Fruit fly (Drosophila melanogaster) whole organism, embryonic: ENCODE measurements around the gene Snx17.
A peak's percentile ranks its signal among the peaks of the same experiment; 100 is the strongest.

ENCODE experiments used
- Bdp1 ChIP-seq: fragments of 200-800 bp; sonication (Bioruptor generic); optimal IDR thresholded peaks from 3 replicates; lab custom pipeline; 2016; ENCODE audit warnings: missing biosample characterization, missing genetic modification characterization
- C15 ChIP-seq: fragments of 200-800 bp; sonication (Bioruptor generic); IDR thresholded peaks from 3 replicates; pipeline ENCODE4 v1.3.6; 2022; ENCODE audit warnings: missing biosample characterization, missing genetic modification characterization
- CG12659 ChIP-seq: fragments of 200-800 bp; sonication (Bioruptor generic); optimal IDR thresholded peaks from 3 replicates; lab custom pipeline; 2017; ENCODE audit warnings: mild to moderate bottlenecking, missing biosample characterization, missing genetic modification reagents, missing genetic modification characterization
- CG14710 ChIP-seq: fragments of 200-800 bp; sonication (Bioruptor generic); optimal IDR thresholded peaks from 3 replicates; lab custom pipeline; 2019; ENCODE audit warnings: missing biosample characterization, mild to moderate bottlenecking, missing genetic modification characterization, moderate library complexity
- CG1602 ChIP-seq: fragments of 200-800 bp; sonication (Bioruptor generic); optimal IDR thresholded peaks from 3 replicates; lab custom pipeline; 2016; ENCODE audit warnings: missing biosample characterization, missing genetic modification characterization
- CG18011 ChIP-seq: fragments of 200-800 bp; sonication (Bioruptor generic); optimal IDR thresholded peaks from 2 replicates; lab custom pipeline; 2017; ENCODE audit warnings: missing biosample characterization, missing genetic modification characterization, mild to moderate bottlenecking, moderate library complexity, missing genotype
- CG2889 ChIP-seq: fragments of 200-800 bp; sonication (Bioruptor generic); IDR thresholded peaks from 3 replicates; pipeline ENCODE4 v1.3.6; 2022; ENCODE audit warnings: missing biosample characterization, missing genetic modification characterization
- CG30431 ChIP-seq: fragments of 200-800 bp; sonication (Bioruptor generic); optimal IDR thresholded peaks from 2 replicates; lab custom pipeline; 2017; ENCODE audit warnings: missing biosample characterization, missing genetic modification characterization
- CG3163 ChIP-seq: fragments of 200-800 bp; sonication (Bioruptor generic); optimal IDR thresholded peaks from 3 replicates; lab custom pipeline; 2016; ENCODE audit warnings: missing biosample characterization, missing genetic modification characterization
- CG4282 ChIP-seq: fragments of 200-800 bp; sonication (Bioruptor generic); optimal IDR thresholded peaks from 2 replicates; lab custom pipeline; 2016; ENCODE audit warnings: missing biosample characterization, missing genetic modification characterization
- CG4404 ChIP-seq: fragments of 200-800 bp; sonication (Bioruptor generic); IDR thresholded peaks from 2 replicates; pipeline ENCODE4 v1.3.6; 2022; ENCODE audit warnings: missing biosample characterization, missing genetic modification characterization
- CG4424 ChIP-seq: fragments of 200-800 bp; sonication (Bioruptor generic); optimal IDR thresholded peaks from 3 replicates; lab custom pipeline; 2016; ENCODE audit warnings: missing biosample characterization, missing genetic modification characterization
- CG6175 ChIP-seq: fragments of 200-800 bp; sonication (Bioruptor generic); IDR thresholded peaks from 3 replicates; pipeline ENCODE4 v1.3.6; 2022; ENCODE audit warnings: missing biosample characterization, missing genetic modification characterization
- CG6254 ChIP-seq: fragments of 200-800 bp; sonication (Bioruptor generic); optimal IDR thresholded peaks from 3 replicates; lab custom pipeline; 2017; ENCODE audit warnings: mild to moderate bottlenecking, missing biosample characterization, missing genetic modification reagents, missing genetic modification characterization
- CG6813 ChIP-seq: fragments of 200-800 bp; sonication (Bioruptor generic); optimal IDR thresholded peaks from 2 replicates; lab custom pipeline; 2017; ENCODE audit warnings: missing biosample characterization, missing genetic modification characterization, mild to moderate bottlenecking, moderate library complexity, missing genetic modification reagents
- CG7928 ChIP-seq: fragments of 200-800 bp; sonication (Bioruptor generic); optimal IDR thresholded peaks from 2 replicates; lab custom pipeline; 2017; ENCODE audit warnings: missing biosample characterization, mild to moderate bottlenecking, missing genetic modification characterization
- CG7987 ChIP-seq: fragments of 200-800 bp; sonication (Bioruptor generic); optimal IDR thresholded peaks from 2 replicates; lab custom pipeline; 2018; ENCODE audit warnings: missing biosample characterization, mild to moderate bottlenecking, missing genetic modification characterization, moderate library complexity
- CG8089 ChIP-seq: fragments of 200-800 bp; sonication (Bioruptor generic); optimal IDR thresholded peaks from 3 replicates; lab custom pipeline; 2016; ENCODE audit warnings: missing biosample characterization, missing genetic modification characterization
- CG8281 ChIP-seq: fragments of 200-800 bp; sonication (Bioruptor generic); optimal IDR thresholded peaks from 2 replicates; lab custom pipeline; 2018; ENCODE audit warnings: missing biosample characterization, mild to moderate bottlenecking, missing genetic modification characterization, moderate library complexity
- CG9797 ChIP-seq: fragments of 200-800 bp; sonication (Bioruptor generic); optimal IDR thresholded peaks from 3 replicates; lab custom pipeline; 2018; ENCODE audit warnings: missing biosample characterization, mild to moderate bottlenecking, missing genetic modification characterization
- CoRest ChIP-seq: fragments of 200-800 bp; sonication (Bioruptor generic); optimal IDR thresholded peaks from 3 replicates; lab custom pipeline; 2018; ENCODE audit warnings: missing biosample characterization, mild to moderate bottlenecking, missing genetic modification characterization, moderate library complexity
- Dek ChIP-seq: fragments of 200-800 bp; sonication (Bioruptor generic); optimal IDR thresholded peaks from 3 replicates; lab custom pipeline; 2019; ENCODE audit warnings: missing biosample characterization, mild to moderate bottlenecking, missing genetic modification characterization, moderate library complexity
- Dip3 ChIP-seq: fragments of 200-800 bp; sonication (Bioruptor generic); optimal IDR thresholded peaks from 3 replicates; lab custom pipeline; 2016; ENCODE audit warnings: missing biosample characterization, missing genetic modification characterization
- Doc2 ChIP-seq: fragments of 200-800 bp; sonication (Bioruptor generic); IDR thresholded peaks from 2 replicates; pipeline ENCODE4 v1.3.6; 2022; ENCODE audit warnings: missing biosample characterization, missing genetic modification characterization
- HHEX ChIP-seq: fragments of 200-800 bp; sonication (Bioruptor generic); optimal IDR thresholded peaks from 3 replicates; lab custom pipeline; 2017; ENCODE audit warnings: missing biosample characterization, mild to moderate bottlenecking, missing genetic modification characterization, missing genetic modification reagents
- Lhr ChIP-seq: fragments of 200-800 bp; sonication (Bioruptor generic); optimal IDR thresholded peaks from 3 replicates; lab custom pipeline; 2017; ENCODE audit warnings: mild to moderate bottlenecking, missing biosample characterization, missing genetic modification reagents, missing genetic modification characterization
- Nf-YC ChIP-seq: fragments of 200-800 bp; optimal IDR thresholded peaks from 3 replicates; lab custom pipeline; 2019; ENCODE audit warnings: missing biosample characterization, mild to moderate bottlenecking, missing genetic modification characterization, moderate library complexity
- Ravus ChIP-seq: fragments of 200-800 bp; sonication (Bioruptor generic); IDR thresholded peaks from 2 replicates; pipeline ENCODE4 v1.3.6; 2022; ENCODE audit warnings: missing biosample characterization, missing genetic modification characterization
- al ChIP-seq: fragments of 200-800 bp; sonication (Bioruptor generic); IDR thresholded peaks from 2 replicates; pipeline ENCODE4 v1.3.6; 2022; ENCODE audit warnings: missing biosample characterization, missing genetic modification characterization
- aop ChIP-seq: fragments of 200-800 bp; sonication (Bioruptor generic); IDR thresholded peaks from 2 replicates; pipeline ENCODE4 v1.3.6; 2022; ENCODE audit warnings: missing biosample characterization, missing genetic modification characterization
- bab2 ChIP-seq: fragments of 200-800 bp; sonication (Bioruptor generic); optimal IDR thresholded peaks from 2 replicates; lab custom pipeline; 2016; ENCODE audit warnings: missing biosample characterization, missing genetic modification characterization
- br ChIP-seq: fragments of >200 bp; optimal IDR thresholded peaks from 2 replicates; lab custom pipeline; 2017
- chm ChIP-seq: fragments of 200-800 bp; sonication (Bioruptor generic); IDR thresholded peaks from 2 replicates; pipeline ENCODE4 v1.3.6; 2022; ENCODE audit warnings: missing biosample characterization, missing genetic modification characterization
- dmrt11E ChIP-seq: fragments of 200-800 bp; sonication (Bioruptor generic); optimal IDR thresholded peaks from 3 replicates; lab custom pipeline; 2018; ENCODE audit warnings: missing biosample characterization, mild to moderate bottlenecking, missing genetic modification characterization, moderate library complexity
- fd102C ChIP-seq: fragments of 200-800 bp; sonication (Bioruptor generic); optimal IDR thresholded peaks from 2 replicates; lab custom pipeline; 2018; ENCODE audit warnings: missing biosample characterization, mild to moderate bottlenecking, missing genetic modification characterization, moderate library complexity
- fd3F ChIP-seq: fragments of 200-800 bp; sonication (Bioruptor generic); optimal IDR thresholded peaks from 2 replicates; lab custom pipeline; 2018; ENCODE audit warnings: missing biosample characterization, mild to moderate bottlenecking, missing genetic modification characterization, moderate library complexity
- grau ChIP-seq: fragments of 200-800 bp; optimal IDR thresholded peaks from 3 replicates; lab custom pipeline; 2019; ENCODE audit warnings: missing biosample characterization, mild to moderate bottlenecking, missing genetic modification characterization, moderate library complexity
- gt ChIP-seq: fragments of 200-800 bp; sonication (Bioruptor generic); IDR thresholded peaks from 2 replicates; pipeline ENCODE4 v1.3.6; 2022; ENCODE audit warnings: missing biosample characterization, missing genetic modification characterization
- klu ChIP-seq: fragments of 200-800 bp; sonication (Bioruptor generic); IDR thresholded peaks from 2 replicates; pipeline ENCODE4 v1.3.6; 2022; ENCODE audit warnings: missing biosample characterization, missing genetic modification characterization
- lola ChIP-seq, 3 experiments: fragments of >200 bp in 2 of 3; fragments of 200-800 bp in 1 of 3; sonication (Bioruptor generic) in 1 of 3; optimal IDR thresholded peaks; 2 replicates each; lab custom pipeline; 2017 to 2019; ENCODE audit warnings: missing biosample characterization in 3 of 3, missing genetic modification characterization in 3 of 3, mild to moderate bottlenecking in 1 of 3, moderate library complexity in 1 of 3
- onecut ChIP-seq: fragments of 200-800 bp; sonication (Bioruptor generic); IDR thresholded peaks from 2 replicates; pipeline ENCODE4 v1.3.6; 2022; ENCODE audit warnings: missing biosample characterization, missing genetic modification characterization
- p53 ChIP-seq: fragments of 200-800 bp; sonication (Bioruptor generic); optimal IDR thresholded peaks from 2 replicates; lab custom pipeline; 2016; ENCODE audit warnings: missing biosample characterization, missing genetic modification characterization
- psq ChIP-seq: fragments of 200-800 bp; sonication (Bioruptor generic); optimal IDR thresholded peaks from 2 replicates; lab custom pipeline; 2017; ENCODE audit warnings: missing biosample characterization, missing genetic modification characterization
- shn ChIP-seq: fragments of 200-800 bp; sonication (Bioruptor generic); optimal IDR thresholded peaks from 3 replicates; lab custom pipeline; 2016; ENCODE audit warnings: missing biosample characterization, missing genetic modification characterization
- sim ChIP-seq: fragments of 200-800 bp; sonication (Bioruptor generic); IDR thresholded peaks from 2 replicates; pipeline ENCODE4 v1.3.6; 2022; ENCODE audit warnings: missing biosample characterization, missing genetic modification characterization
- sisA ChIP-seq: fragments of 200-800 bp; sonication (Bioruptor generic); IDR thresholded peaks from 2 replicates; pipeline ENCODE4 v1.3.6; 2022; ENCODE audit warnings: missing biosample characterization, missing genetic modification characterization
- slbo ChIP-seq: fragments of 200-800 bp; sonication (Bioruptor generic); IDR thresholded peaks from 2 replicates; pipeline ENCODE4 v1.3.6; 2022; ENCODE audit warnings: missing biosample characterization, missing genetic modification characterization
- slou ChIP-seq: fragments of 200-800 bp; sonication (Bioruptor generic); optimal IDR thresholded peaks from 3 replicates; lab custom pipeline; 2016; ENCODE audit warnings: missing biosample characterization, missing genetic modification characterization
- toy ChIP-seq: fragments of 200-800 bp; sonication (Bioruptor generic); IDR thresholded peaks from 2 replicates; pipeline ENCODE4 v1.3.6; 2022; ENCODE audit warnings: missing biosample characterization, missing genetic modification characterization
- twi ChIP-seq: fragments of 200-800 bp; optimal IDR thresholded peaks from 2 replicates; lab custom pipeline; 2019; ENCODE audit warnings: missing biosample characterization, mild to moderate bottlenecking, missing genetic modification characterization, moderate library complexity
- wdn ChIP-seq: fragments of 200-800 bp; sonication (Bioruptor generic); IDR thresholded peaks from 2 replicates; pipeline ENCODE4 v1.3.6; 2022; ENCODE audit warnings: missing biosample characterization, missing genetic modification characterization
- zfh1 ChIP-seq: fragments of 200-800 bp; sonication (Bioruptor generic); IDR thresholded peaks from 3 replicates; pipeline ENCODE4 v1.3.6; 2022; ENCODE audit warnings: missing biosample characterization, missing genetic modification characterization

Gene Snx17

dm6 chr2L:10200847-10201246 lies 5.9 kb downstream of the Snx17 start, which contains the start of the genes Ripalpha and RpL7 (continued):
- TF ChIP-seq Dip3 (GFP tag; lab: Kevin White, UChicago) (peak; percentile 97), chm (peak; percentile 99), CG7987 (peak; percentile 100), HHEX (GFP tag; lab: Kevin White, UChicago) (peak; percentile 99), CG14710 (tag; lab: Kevin White, UChicago) (peak; percentile 97), grau (tag; lab: Kevin White, UChicago) (peak; percentile 88), CG18011 (GFP tag; lab: Kevin White, UChicago) (peak; percentile 92), aop (GFP tag; lab: Robert Waterston, UW) (peak; percentile 85), gt (peak; percentile 87), Lhr (GFP tag; lab: Kevin White, UChicago) (peak; percentile 98), CG3163 (GFP tag; lab: Kevin White, UChicago) (peak; percentile 92), Doc2 (no peak), CG9797 (GFP tag; lab: Kevin White, UChicago) (peak; percentile 99), Bdp1 (peak; percentile 94), fd3F (peak; percentile 93), CG8089 (GFP tag; lab: Kevin White, UChicago) (peak; percentile 98), CG6813 (peak; percentile 99), lola (GFP tag; optimal IDR thresholded peaks at IDR 0.05; lab: Kevin White, UChicago) (peak in 1 of 3 experiments; percentile 78), CG6254 (GFP tag; lab: Kevin White, UChicago) (peak; percentile 90), wdn (GFP tag; lab: Robert Waterston, UW) (peak; percentile 97), slbo (GFP tag; lab: Robert Waterston, UW) (peak; percentile 96), CG12659 (GFP tag; lab: Kevin White, UChicago) (peak; percentile 100), slou (GFP tag; lab: Kevin White, UChicago) (peak; percentile 96), twi (tag; lab: Kevin White, UChicago) (peak; percentile 80), CG2889 (GFP tag; lab: Robert Waterston, UW) (peak; percentile 87), shn (GFP tag; lab: Kevin White, UChicago) (peak; percentile 99), CG8281 (tag; lab: Kevin White, UChicago) (peak; percentile 82), al (GFP tag; lab: Robert Waterston, UW) (peak; percentile 94), Ravus (GFP tag; lab: Robert Waterston, UW) (peak; percentile 82), sim (GFP tag; lab: Robert Waterston, UW) (peak; percentile 89), br (lab: Kevin White, UChicago) (no peak), sisA (GFP tag; lab: Robert Waterston, UW) (peak; percentile 88), fd102C (GFP tag; lab: Kevin White, UChicago) (peak; percentile 97), klu (GFP tag; lab: Robert Waterston, UW) (peak; percentile 84), CG6175 (GFP tag; lab: Robert Waterston, UW) (peak; percentile 97; the same call in 2 of the 3 replicates), C15 (GFP tag; lab: Robert Waterston, UW) (peak; percentile 95), CG7928 (GFP tag; lab: Kevin White, UChicago) (peak; percentile 82), CG30431 (GFP tag; lab: Kevin White, UChicago) (peak; percentile 97), onecut (GFP tag; lab: Robert Waterston, UW) (peak; percentile 96), p53 (GFP tag; lab: Kevin White, UChicago) (peak; percentile 98), CG4404 (GFP tag; lab: Robert Waterston, UW) (peak; percentile 85), CoRest (peak; percentile 92), bab2 (GFP tag; lab: Kevin White, UChicago) (peak; percentile 97), CG4282 (GFP tag; lab: Kevin White, UChicago) (peak; percentile 97), CG4424 (GFP tag; lab: Kevin White, UChicago) (peak; percentile 97), CG1602 (GFP tag; lab: Kevin White, UChicago) (peak; percentile 92), Dek (tag; lab: Kevin White, UChicago) (peak; percentile 95), zfh1 (GFP tag; lab: Robert Waterston, UW) (peak; percentile 99), psq (peak; percentile 94), toy (no peak; the same call in 1 of the 2 replicates), dmrt11E (tag; lab: Kevin White, UChicago) (peak; percentile 91), Nf-YC (peak; percentile 81)
